Fruit fly (Drosophila melanogaster) whole organism, embryonic: Measurements from ENCODE around the gene ksr.

Experiments
- Aef1 ChIP-seq: fragments of 200-800 bp; sonication (Bioruptor generic); IDR thresholded peaks from 3 replicates; pipeline ENCODE4 v1.3.6; 2022; ENCODE audit warnings: missing biosample characterization, missing genetic modification characterization
- Asciz ChIP-seq: fragments of 200-800 bp; sonication (Bioruptor generic); optimal IDR thresholded peaks from 2 replicates; lab custom pipeline; 2017; ENCODE audit warnings: missing biosample characterization, mild to moderate bottlenecking, missing genetic modification characterization, missing genetic modification reagents
- Atf-2 ChIP-seq: fragments of 200-800 bp; sonication (Bioruptor generic); optimal IDR thresholded peaks from 2 replicates; lab custom pipeline; 2016; ENCODE audit warnings: missing biosample characterization, missing genetic modification characterization
- Atf6 ChIP-seq: fragments of 200-800 bp; sonication (Bioruptor generic); IDR thresholded peaks from 2 replicates; pipeline ENCODE4 v1.3.6; 2022; ENCODE audit warnings: missing biosample characterization, missing genetic modification characterization
- Bgb ChIP-seq: fragments of 200-800 bp; sonication (Bioruptor generic); IDR thresholded peaks from 2 replicates; pipeline ENCODE4 v1.3.6; 2022; ENCODE audit warnings: missing biosample characterization, missing genetic modification characterization; ENCODE audit not compliant: partially characterized antibody
- CG10321 ChIP-seq: fragments of 200-800 bp; sonication (Bioruptor generic); IDR thresholded peaks from 2 replicates; pipeline ENCODE4 v1.3.6; 2022; ENCODE audit warnings: missing biosample characterization, missing genetic modification characterization
- CG11696 ChIP-seq: fragments of 200-800 bp; sonication (Bioruptor generic); IDR thresholded peaks from 2 replicates; pipeline ENCODE4 v1.3.6; 2022; ENCODE audit warnings: missing biosample characterization, missing genetic modification characterization
- CG12104 ChIP-seq: fragments of 200-800 bp; sonication (Bioruptor generic); optimal IDR thresholded peaks from 3 replicates; lab custom pipeline; 2016; ENCODE audit warnings: missing biosample characterization, missing genetic modification characterization
- CG12659 ChIP-seq: fragments of 200-800 bp; sonication (Bioruptor generic); optimal IDR thresholded peaks from 3 replicates; lab custom pipeline; 2017; ENCODE audit warnings: mild to moderate bottlenecking, missing biosample characterization, missing genetic modification reagents, missing genetic modification characterization
- CG12769 ChIP-seq: fragments of 200-800 bp; sonication (Bioruptor generic); optimal IDR thresholded peaks from 2 replicates; lab custom pipeline; 2019; ENCODE audit warnings: missing biosample characterization, mild to moderate bottlenecking, missing genetic modification characterization, moderate library complexity
- CG14014 ChIP-seq: fragments of 200-800 bp; sonication (Bioruptor generic); IDR thresholded peaks from 2 replicates; pipeline ENCODE4 v1.3.6; 2022; ENCODE audit warnings: missing biosample characterization, missing genetic modification characterization
- CG15269 ChIP-seq: fragments of 200-800 bp; sonication (Bioruptor generic); optimal IDR thresholded peaks from 2 replicates; lab custom pipeline; 2018; ENCODE audit warnings: missing biosample characterization, mild to moderate bottlenecking, missing genetic modification characterization, moderate library complexity
- CG16779 ChIP-seq: fragments of 200-800 bp; sonication (Bioruptor generic); IDR thresholded peaks from 2 replicates; pipeline ENCODE4 v1.3.6; 2022; ENCODE audit warnings: missing biosample characterization, missing genetic modification characterization
- CG18011 ChIP-seq: fragments of 200-800 bp; sonication (Bioruptor generic); optimal IDR thresholded peaks from 2 replicates; lab custom pipeline; 2017; ENCODE audit warnings: missing biosample characterization, missing genetic modification characterization, mild to moderate bottlenecking, moderate library complexity, missing genotype
- CG2120 ChIP-seq: fragments of 200-800 bp; sonication (Bioruptor generic); optimal IDR thresholded peaks from 3 replicates; lab custom pipeline; 2016; ENCODE audit warnings: missing biosample characterization, missing genetic modification characterization
- CG2129 ChIP-seq: fragments of 200-800 bp; sonication (Bioruptor generic); IDR thresholded peaks from 2 replicates; pipeline ENCODE4 v1.3.6; 2022; ENCODE audit warnings: missing biosample characterization, missing genetic modification characterization; ENCODE audit not compliant: partially characterized antibody
- CG2678 ChIP-seq: fragments of 200-800 bp; sonication (Bioruptor generic); optimal IDR thresholded peaks from 3 replicates; lab custom pipeline; 2019; ENCODE audit warnings: missing biosample characterization, mild to moderate bottlenecking, missing genetic modification characterization, moderate library complexity
- CG3065 ChIP-seq: fragments of 200-800 bp; sonication (Bioruptor generic); optimal IDR thresholded peaks from 2 replicates; lab custom pipeline; 2016; ENCODE audit warnings: missing biosample characterization, missing genetic modification characterization
- CG3726 ChIP-seq: fragments of 200-800 bp; sonication (Bioruptor generic); IDR thresholded peaks from 3 replicates; pipeline ENCODE4, ENCODE4 v1.3.6; 2022; ENCODE audit warnings: missing biosample characterization, missing genetic modification characterization
- CG7745 ChIP-seq: fragments of 200-800 bp; sonication (Bioruptor generic); optimal IDR thresholded peaks from 2 replicates; lab custom pipeline; 2018; ENCODE audit warnings: missing biosample characterization, mild to moderate bottlenecking, missing genetic modification characterization, moderate library complexity
- CG8290 ChIP-seq, 3 experiments: fragments of 200-800 bp; sonication (Bioruptor generic); optimal IDR thresholded peaks; 2 replicates each; lab custom pipeline; 2016 to 2019; ENCODE audit warnings: missing biosample characterization in 3 of 3, missing genetic modification characterization in 3 of 3, mild to moderate bottlenecking in 2 of 3, moderate library complexity in 1 of 3
- CrebB ChIP-seq: fragments of 200-800 bp; sonication (Bioruptor generic); optimal IDR thresholded peaks from 3 replicates; lab custom pipeline; 2018; ENCODE audit warnings: missing biosample characterization, mild to moderate bottlenecking, missing genetic modification characterization
- Deaf1 ChIP-seq: fragments of 200-800 bp; optimal IDR thresholded peaks from 3 replicates; lab custom pipeline; 2019; ENCODE audit warnings: missing biosample characterization, mild to moderate bottlenecking, missing genetic modification characterization, moderate library complexity
- Ets97D ChIP-seq: fragments of 200-800 bp; sonication (Bioruptor generic); optimal IDR thresholded peaks from 3 replicates; lab custom pipeline; 2016; ENCODE audit warnings: missing biosample characterization, missing genetic modification characterization
- Gug ChIP-seq: fragments of 200-800 bp; sonication (Bioruptor generic); IDR thresholded peaks from 4 replicates; pipeline ENCODE4 v1.3.6; 2022; ENCODE audit warnings: missing biosample characterization, missing genetic modification characterization
- HHEX ChIP-seq: fragments of 200-800 bp; sonication (Bioruptor generic); optimal IDR thresholded peaks from 3 replicates; lab custom pipeline; 2017; ENCODE audit warnings: missing biosample characterization, mild to moderate bottlenecking, missing genetic modification characterization, missing genetic modification reagents
- Hey ChIP-seq: fragments of 200-800 bp; sonication (Bioruptor generic); optimal IDR thresholded peaks from 3 replicates; lab custom pipeline; 2018; ENCODE audit warnings: missing biosample characterization, mild to moderate bottlenecking, missing genetic modification characterization
- Mad ChIP-seq: fragments of 200-800 bp; sonication (Bioruptor generic); optimal IDR thresholded peaks from 2 replicates; lab custom pipeline; 2016; ENCODE audit warnings: missing biosample characterization, missing genetic modification characterization
- Sox102F ChIP-seq: fragments of 200-800 bp; sonication (Bioruptor generic); optimal IDR thresholded peaks from 2 replicates; lab custom pipeline; 2018; ENCODE audit warnings: missing biosample characterization, mild to moderate bottlenecking, missing genetic modification characterization, moderate library complexity
- Spps ChIP-seq: fragments of 200-800 bp; sonication (Bioruptor generic); optimal IDR thresholded peaks from 2 replicates; lab custom pipeline; 2018; ENCODE audit warnings: missing biosample characterization, mild to moderate bottlenecking, missing genetic modification characterization
- Tbp ChIP-seq: fragments of >200 bp; optimal IDR thresholded peaks from 2 replicates; lab custom pipeline; 2018; ENCODE audit warnings: missing biosample characterization, missing genetic modification characterization
- aop ChIP-seq: fragments of 200-800 bp; sonication (Bioruptor generic); IDR thresholded peaks from 2 replicates; pipeline ENCODE4 v1.3.6; 2022; ENCODE audit warnings: missing biosample characterization, missing genetic modification characterization
- cato ChIP-seq: fragments of 200-800 bp; sonication (Bioruptor generic); optimal IDR thresholded peaks from 2 replicates; lab custom pipeline; 2016; ENCODE audit warnings: missing biosample characterization, missing genetic modification characterization, borderline replicate concordance
- corto ChIP-seq: fragments of 200-800 bp; sonication (Bioruptor generic); optimal IDR thresholded peaks from 2 replicates; lab custom pipeline; 2016; ENCODE audit warnings: missing biosample characterization, mild to moderate bottlenecking, missing genetic modification characterization, moderate library complexity
- croc ChIP-seq: fragments of 200-800 bp; sonication (Bioruptor generic); conservative IDR thresholded peaks from 3 replicates; pipeline ENCODE4 v1.3.6; 2022; ENCODE audit warnings: missing biosample characterization, missing genetic modification characterization
- dysf ChIP-seq: fragments of 200-800 bp; sonication (Bioruptor generic); IDR thresholded peaks from 3 replicates; pipeline ENCODE4 v1.3.6; 2022; ENCODE audit warnings: missing biosample characterization, missing genetic modification characterization
- fru ChIP-seq: fragments of >200 bp; optimal IDR thresholded peaks from 2 replicates; lab custom pipeline; 2017
- klu ChIP-seq: fragments of 200-800 bp; sonication (Bioruptor generic); IDR thresholded peaks from 2 replicates; pipeline ENCODE4 v1.3.6; 2022; ENCODE audit warnings: missing biosample characterization, missing genetic modification characterization
- kni ChIP-seq: fragments of 200-800 bp; sonication (Bioruptor generic); optimal IDR thresholded peaks from 3 replicates; lab custom pipeline; 2017; ENCODE audit warnings: mild to moderate bottlenecking, missing biosample characterization, missing genetic modification reagents, missing genetic modification characterization
- knrl ChIP-seq: fragments of 200-800 bp; sonication (Bioruptor generic); IDR thresholded peaks from 3 replicates; pipeline ENCODE4 v1.3.6; 2022; ENCODE audit warnings: missing biosample characterization, missing genetic modification characterization; ENCODE audit not compliant: partially characterized antibody
- luna ChIP-seq: fragments of 200-800 bp; sonication (Bioruptor generic); optimal IDR thresholded peaks from 2 replicates; lab custom pipeline; 2016; ENCODE audit warnings: missing biosample characterization, missing genetic modification characterization
- odd ChIP-seq: fragments of 200-800 bp; sonication (Bioruptor generic); optimal IDR thresholded peaks from 2 replicates; lab custom pipeline; 2017; ENCODE audit warnings: missing biosample characterization, mild to moderate bottlenecking, missing genetic modification characterization
- sc ChIP-seq, 3 experiments: fragments of >200 bp in 2 of 3; fragments of 200-800 bp in 1 of 3; sonication (Bioruptor generic) in 1 of 3; optimal IDR thresholded peaks; 2 replicates in 2 of 3; 3 replicates in 1 of 3; lab custom pipeline; 2017; ENCODE audit warnings: mild to moderate bottlenecking in 1 of 3, missing biosample characterization in 1 of 3, missing genetic modification characterization in 1 of 3, missing genetic modification reagents in 1 of 3
- sima ChIP-seq: fragments of 200-800 bp; sonication (Bioruptor generic); optimal IDR thresholded peaks from 2 replicates; lab custom pipeline; 2016; ENCODE audit warnings: missing biosample characterization, missing genetic modification characterization
- sob ChIP-seq: fragments of 200-800 bp; sonication (Bioruptor generic); IDR thresholded peaks from 2 replicates; pipeline ENCODE4 v1.3.6; 2022; ENCODE audit warnings: missing biosample characterization, missing genetic modification characterization
- stc ChIP-seq: fragments of 200-800 bp; sonication (Bioruptor generic); IDR thresholded peaks from 2 replicates; pipeline ENCODE4 v1.3.6; 2022; ENCODE audit warnings: missing biosample characterization, missing genetic modification characterization
- tio ChIP-seq: fragments of 200-800 bp; sonication (Bioruptor generic); optimal IDR thresholded peaks from 2 replicates; lab custom pipeline; 2017; ENCODE audit warnings: missing biosample characterization, missing genetic modification characterization, inconsistent platforms
- unc-4 ChIP-seq: fragments of 200-800 bp; sonication (Bioruptor generic); IDR thresholded peaks from 2 replicates; pipeline ENCODE4 v1.3.6; 2022; ENCODE audit warnings: missing biosample characterization, missing genetic modification characterization; ENCODE audit not compliant: partially characterized antibody
- usp ChIP-seq: fragments of >200 bp; optimal IDR thresholded peaks from 2 replicates; lab custom pipeline; 2017; ENCODE audit warnings: missing biosample characterization, missing genetic modification characterization
- zfh1 ChIP-seq: fragments of 200-800 bp; sonication (Bioruptor generic); IDR thresholded peaks from 3 replicates; pipeline ENCODE4 v1.3.6; 2022; ENCODE audit warnings: missing biosample characterization, missing genetic modification characterization

Gene ksr

dm6 chr3R:5518627-5519026 lies 34.9 kb upstream of the ksr start (continued):
- TF ChIP-seq Bgb (GFP tag; lab: Robert Waterston, UW): no peak
- TF ChIP-seq dysf: peak; percentile 60; the same call in 2 of the 3 replicates
- peak; percentile 54 for TF ChIP-seq CG15269 (tag; lab: Kevin White, UChicago)
- TF ChIP-seq sc (optimal IDR thresholded peaks at IDR 0.05; lab: Kevin White, UChicago): no peak
- TF ChIP-seq sc (GFP tag; optimal IDR thresholded peaks at IDR 0.05; lab: Kevin White, UChicago): peak; percentile 20
- no peak for TF ChIP-seq CG16779 (GFP tag; lab: Robert Waterston, UW)
- TF ChIP-seq CG2120 (GFP tag; lab: Kevin White, UChicago): peak; percentile 36
- TF ChIP-seq luna: no peak
- TF ChIP-seq CG12659 (GFP tag; lab: Kevin White, UChicago): peak; percentile 42
- no peak for TF ChIP-seq Tbp (GFP tag; lab: Kevin White, UChicago)
- peak; percentile 23 for TF ChIP-seq CG8290 (GFP tag; optimal IDR thresholded peaks at IDR 0.05; lab: Kevin White, UChicago)
- TF ChIP-seq CG8290 (tag; optimal IDR thresholded peaks at IDR 0.05; lab: Kevin White, UChicago): peak in 1 of 2 experiments; percentile 55
- TF ChIP-seq Spps (tag; lab: Kevin White, UChicago): peak; percentile 17
- peak; percentile 10 for TF ChIP-seq Asciz (GFP tag; lab: Kevin White, UChicago)
- TF ChIP-seq CG7745 (tag; lab: Kevin White, UChicago): peak; percentile 85
- TF ChIP-seq CrebB (tag; lab: Kevin White, UChicago): no peak
- TF ChIP-seq CG12104 (GFP tag; lab: Kevin White, UChicago): peak; percentile 0
- TF ChIP-seq unc-4 (GFP tag; lab: Robert Waterston, UW): no peak
- no peak for TF ChIP-seq corto (GFP tag; lab: Kevin White, UChicago)
- TF ChIP-seq Aef1: no peak; the same call in 2 of the 3 replicates
- peak; percentile 40; the same call in 1 of the 4 replicates for TF ChIP-seq Gug (GFP tag; lab: Robert Waterston, UW)
- peak; percentile 8; the same call in 1 of the 2 replicates for TF ChIP-seq CG11696 (GFP tag; lab: Robert Waterston, UW)
- TF ChIP-seq tio: peak; percentile 41
- TF ChIP-seq CG14014 (GFP tag; lab: Robert Waterston, UW): 0 out of 2 replicates have a peak, but pooled peaks have one; percentile 37
- no peak for TF ChIP-seq usp (GFP tag; lab: Kevin White, UChicago)
- TF ChIP-seq Ets97D: no peak
- TF ChIP-seq aop (GFP tag; lab: Robert Waterston, UW): no peak
- TF ChIP-seq odd: peak; percentile 21
- TF ChIP-seq CG3065 (GFP tag; lab: Kevin White, UChicago): peak; percentile 29
- TF ChIP-seq CG2129: no peak
- TF ChIP-seq CG18011 (GFP tag; lab: Kevin White, UChicago): no peak
- TF ChIP-seq croc (GFP tag; lab: Robert Waterston, UW): no peak; the same call in 2 of the 3 replicates
- TF ChIP-seq Atf6 (GFP tag; lab: Robert Waterston, UW): 0 out of 2 replicates have a peak, but pooled peaks have one; percentile 18
- no peak for TF ChIP-seq CG3726
- peak; percentile 67 for TF ChIP-seq Sox102F (GFP tag; lab: Kevin White, UChicago)
- peak; percentile 30 for TF ChIP-seq HHEX
- peak; percentile 72 for TF ChIP-seq zfh1 (GFP tag; lab: Robert Waterston, UW)
- peak; percentile 43; the same call in 1 of the 2 replicates for TF ChIP-seq stc (GFP tag; lab: Robert Waterston, UW)
- no peak for TF ChIP-seq sima (GFP tag; lab: Kevin White, UChicago)
- TF ChIP-seq CG12769 (tag; lab: Kevin White, UChicago): peak; percentile 33
- TF ChIP-seq klu (GFP tag; lab: Robert Waterston, UW): no peak
- no peak for TF ChIP-seq CG10321 (GFP tag; lab: Robert Waterston, UW)
- TF ChIP-seq kni (GFP tag; lab: Kevin White, UChicago): no peak
- peak; percentile 44 for TF ChIP-seq Atf-2 (GFP tag; lab: Kevin White, UChicago)
- TF ChIP-seq Mad (GFP tag; lab: Kevin White, UChicago): peak; percentile 50
- no peak for TF ChIP-seq Deaf1 (tag; lab: Kevin White, UChicago)
- peak; percentile 60 for TF ChIP-seq CG2678 (tag; lab: Kevin White, UChicago)
- TF ChIP-seq knrl (GFP tag; lab: Robert Waterston, UW): no peak
- no peak for TF ChIP-seq Hey (tag; lab: Kevin White, UChicago)
- no peak for TF ChIP-seq fru
- no peak for TF ChIP-seq sob
- TF ChIP-seq cato: no peak
